Worm (Caenorhabditis elegans) whole organism, early embryonic: Measurements from ENCODE around the gene laat-1.

ENCODE experiments used
- B0310.2 ChIP-seq: sonication (generic microtip); optimal IDR thresholded peaks from 2 replicates; lab custom pipeline; 2016; ENCODE audit warnings: mild to moderate bottlenecking, missing genetic modification characterization, missing compliant biosample characterization
- aly-1 ChIP-seq: sonication (generic microtip); optimal IDR thresholded peaks from 2 replicates; lab custom pipeline; 2016; ENCODE audit warnings: missing genetic modification characterization, missing compliant biosample characterization
- ama-1 ChIP-seq: fragments of 150-350 bp; optimal IDR thresholded peaks from 2 replicates; lab custom pipeline; 2014
- ceh-36 ChIP-seq: sonication (generic microtip); optimal IDR thresholded peaks from 2 replicates; lab custom pipeline; 2016; ENCODE audit warnings: missing genetic modification characterization, inconsistent platforms, missing compliant biosample characterization
- flt-1 ChIP-seq: fragments of 200-800 bp; sonication (Bioruptor generic); IDR thresholded peaks from 2 replicates; pipeline ENCODE4 v1.3.6; 2022; ENCODE audit warnings: missing genetic modification characterization, missing compliant biosample characterization
- hmbx-1 ChIP-seq: sonication (generic microtip); optimal IDR thresholded peaks from 2 replicates; lab custom pipeline; 2016; ENCODE audit warnings: mild to moderate bottlenecking, missing genetic modification characterization, missing compliant biosample characterization
- hmg-4 ChIP-seq: fragments of 200-800 bp; sonication (Bioruptor generic); optimal IDR thresholded peaks from 2 replicates; lab custom pipeline; 2018; ENCODE audit warnings: mild to moderate bottlenecking, missing genetic modification characterization, missing compliant biosample characterization
- pes-1 ChIP-seq: fragments of 200-800 bp; sonication (Bioruptor generic); IDR thresholded peaks from 2 replicates; pipeline ENCODE4 v1.3.6; 2022; ENCODE audit warnings: missing genetic modification reagents, missing genetic modification characterization, missing compliant biosample characterization
- scrt-1 ChIP-seq: fragments of 200-800 bp; sonication (Bioruptor generic); IDR thresholded peaks from 2 replicates; pipeline ENCODE4 v1.3.6; 2022; ENCODE audit warnings: missing genetic modification characterization, missing compliant biosample characterization
- sea-1 ChIP-seq: fragments of 200-800 bp; sonication (Bioruptor generic); conservative IDR thresholded peaks from 2 replicates; pipeline ENCODE4 v1.3.6; 2022; ENCODE audit warnings: missing genetic modification characterization, missing compliant biosample characterization
- tbx-11 ChIP-seq: fragments of 200-800 bp; sonication (Bioruptor generic); IDR thresholded peaks from 2 replicates; pipeline ENCODE4 v1.3.6; 2022; ENCODE audit warnings: missing genetic modification characterization, missing compliant biosample characterization
- tra-4 ChIP-seq: sonication (generic microtip); optimal IDR thresholded peaks from 2 replicates; lab custom pipeline; 2017; ENCODE audit warnings: missing genetic modification characterization, missing compliant biosample characterization

DNA sequence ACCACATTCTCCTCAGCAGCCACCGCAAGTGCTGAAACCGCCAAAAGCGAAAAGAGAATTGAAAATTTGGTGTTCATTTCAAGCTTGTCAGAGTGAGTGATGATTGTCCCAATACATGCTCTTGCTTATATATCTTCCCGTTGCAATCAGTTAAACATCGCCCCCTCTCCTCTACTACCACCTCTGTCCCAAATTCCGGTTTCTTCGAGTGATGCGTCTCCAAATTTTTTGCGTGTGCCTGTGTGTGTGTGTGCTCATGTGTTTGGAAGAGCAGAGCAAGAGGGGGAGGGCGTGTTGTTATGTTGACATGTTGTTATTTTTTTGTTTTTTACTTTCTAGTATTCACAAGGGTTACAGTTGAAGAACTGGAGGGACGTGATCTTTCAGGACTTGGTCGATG lies 43.2 kb downstream of the laat-1 start, which contains the start of gene abu-11:
- TF ChIP-seq ama-1 (lab: Kevin White, UChicago) = no peak
- no peak for TF ChIP-seq sea-1 (GFP tag; lab: Robert Waterston, UW)
- no peak for TF ChIP-seq hmg-4 (GFP tag; lab: Kevin White, UChicago)
- no peak for TF ChIP-seq flt-1 (GFP tag; lab: Robert Waterston, UW)
- no peak for TF ChIP-seq ceh-36
- TF ChIP-seq tbx-11 = no peak
- no peak for TF ChIP-seq aly-1 (tag; lab: Kevin White, UChicago)
- no peak for TF ChIP-seq tra-4 (tag; lab: Kevin White, UChicago)
- no peak for TF ChIP-seq pes-1 (GFP tag; lab: Robert Waterston, UW)
- TF ChIP-seq hmbx-1 (tag; lab: Kevin White, UChicago) = no peak
- TF ChIP-seq B0310.2 = no peak
- TF ChIP-seq scrt-1 (GFP tag; lab: Robert Waterston, UW) = no peak
